Fruit fly (Drosophila melanogaster) whole organism, embryonic: ENCODE results near the gene Psf3.

Experiments
- Ada2b ChIP-seq: fragments of 200-800 bp; sonication (Bioruptor generic); IDR thresholded peaks from 2 replicates; pipeline ENCODE4 v1.3.6; 2022; ENCODE audit warnings: missing biosample characterization, missing genetic modification characterization
- Antp ChIP-seq: fragments of 200-800 bp; sonication (Bioruptor generic); optimal IDR thresholded peaks from 3 replicates; lab custom pipeline; 2016; ENCODE audit warnings: missing biosample characterization, missing genetic modification characterization
- CG1024 ChIP-seq: fragments of 200-800 bp; sonication (Bioruptor generic); IDR thresholded peaks from 2 replicates; pipeline ENCODE4 v1.3.6; 2022; ENCODE audit warnings: missing biosample characterization, missing genetic modification characterization
- CG11695 ChIP-seq: fragments of 200-800 bp; sonication (Bioruptor generic); IDR thresholded peaks from 3 replicates; pipeline ENCODE4 v1.3.6; 2022; ENCODE audit warnings: missing biosample characterization, missing genetic modification characterization
- CG13296 ChIP-seq: fragments of 200-800 bp; sonication (Bioruptor generic); optimal IDR thresholded peaks from 3 replicates; lab custom pipeline; 2018; ENCODE audit warnings: missing biosample characterization, mild to moderate bottlenecking, missing genetic modification characterization
- CG13624 ChIP-seq: fragments of 200-800 bp; sonication (Bioruptor generic); optimal IDR thresholded peaks from 2 replicates; lab custom pipeline; 2016; ENCODE audit warnings: missing biosample characterization, missing genetic modification characterization
- CG15601 ChIP-seq: fragments of 200-800 bp; sonication (Bioruptor generic); optimal IDR thresholded peaks from 3 replicates; lab custom pipeline; 2019; ENCODE audit warnings: missing biosample characterization, mild to moderate bottlenecking, missing genetic modification characterization, moderate library complexity
- CG17385 ChIP-seq: fragments of 200-800 bp; sonication (Bioruptor generic); optimal IDR thresholded peaks from 3 replicates; lab custom pipeline; 2018; ENCODE audit warnings: missing biosample characterization, mild to moderate bottlenecking, missing genetic modification characterization
- CG2120 ChIP-seq: fragments of 200-800 bp; sonication (Bioruptor generic); optimal IDR thresholded peaks from 3 replicates; lab custom pipeline; 2016; ENCODE audit warnings: missing biosample characterization, missing genetic modification characterization
- CG34224 ChIP-seq: fragments of 200-800 bp; sonication (Bioruptor generic); IDR thresholded peaks from 3 replicates; pipeline ENCODE4 v1.3.6; 2022; ENCODE audit warnings: missing biosample characterization, missing genetic modification characterization; ENCODE audit not compliant: partially characterized antibody
- CG34422 ChIP-seq: fragments of 200-800 bp; sonication (Bioruptor generic); IDR thresholded peaks from 3 replicates; pipeline ENCODE4 v1.3.6; 2022; ENCODE audit warnings: missing biosample characterization, missing genetic modification characterization
- CG3847 ChIP-seq: fragments of 200-800 bp; sonication (Bioruptor generic); IDR thresholded peaks from 2 replicates; pipeline ENCODE4 v1.3.6; 2022; ENCODE audit warnings: missing biosample characterization, missing genetic modification characterization
- CG6254 ChIP-seq: fragments of 200-800 bp; sonication (Bioruptor generic); optimal IDR thresholded peaks from 3 replicates; lab custom pipeline; 2017; ENCODE audit warnings: mild to moderate bottlenecking, missing biosample characterization, missing genetic modification reagents, missing genetic modification characterization
- CG6813 ChIP-seq: fragments of 200-800 bp; sonication (Bioruptor generic); optimal IDR thresholded peaks from 2 replicates; lab custom pipeline; 2017; ENCODE audit warnings: missing biosample characterization, missing genetic modification characterization, mild to moderate bottlenecking, moderate library complexity, missing genetic modification reagents
- CG9797 ChIP-seq: fragments of 200-800 bp; sonication (Bioruptor generic); optimal IDR thresholded peaks from 3 replicates; lab custom pipeline; 2018; ENCODE audit warnings: missing biosample characterization, mild to moderate bottlenecking, missing genetic modification characterization
- CG9817 ChIP-seq: fragments of 200-800 bp; sonication (Bioruptor generic); optimal IDR thresholded peaks from 2 replicates; lab custom pipeline; 2018; ENCODE audit warnings: missing biosample characterization, mild to moderate bottlenecking, missing genetic modification characterization, moderate library complexity
- CHES-1-like ChIP-seq: fragments of 200-800 bp; sonication (Bioruptor generic); optimal IDR thresholded peaks from 2 replicates; lab custom pipeline; 2016; ENCODE audit warnings: missing biosample characterization, missing genetic modification characterization
- Dad ChIP-seq: fragments of 200-800 bp; sonication (Bioruptor generic); optimal IDR thresholded peaks from 3 replicates; lab custom pipeline; 2016; ENCODE audit warnings: missing biosample characterization, missing genetic modification characterization
- Dbx ChIP-seq: fragments of 200-800 bp; sonication (Bioruptor generic); IDR thresholded peaks from 3 replicates; pipeline ENCODE4 v1.3.6; 2022; ENCODE audit warnings: missing biosample characterization, missing genetic modification characterization
- E2f2 ChIP-seq: fragments of 200-800 bp; sonication (Bioruptor generic); IDR thresholded peaks from 2 replicates; pipeline ENCODE4 v1.3.6; 2022; ENCODE audit warnings: missing biosample characterization, missing genetic modification characterization
- ERR ChIP-seq: fragments of 200-800 bp; sonication (Bioruptor generic); optimal IDR thresholded peaks from 2 replicates; lab custom pipeline; 2016; ENCODE audit warnings: missing biosample characterization, missing genetic modification characterization
- Ets65A ChIP-seq: fragments of 200-800 bp; sonication (Bioruptor generic); peaks from one replicate; lab custom pipeline; 2016; ENCODE audit warnings: missing biosample characterization, missing genetic modification characterization
- HHEX ChIP-seq: fragments of 200-800 bp; sonication (Bioruptor generic); optimal IDR thresholded peaks from 3 replicates; lab custom pipeline; 2017; ENCODE audit warnings: missing biosample characterization, mild to moderate bottlenecking, missing genetic modification characterization, missing genetic modification reagents
- HLH4C ChIP-seq: fragments of 200-800 bp; sonication (Bioruptor generic); IDR thresholded peaks from 3 replicates; pipeline ENCODE4 v1.3.6; 2022; ENCODE audit warnings: missing biosample characterization, missing genetic modification characterization; ENCODE audit not compliant: partially characterized antibody
- HLHmδ ChIP-seq: fragments of 200-800 bp; sonication (Bioruptor generic); optimal IDR thresholded peaks from 2 replicates; lab custom pipeline; 2018; ENCODE audit warnings: missing biosample characterization, mild to moderate bottlenecking, missing genetic modification characterization, moderate library complexity
- Hey ChIP-seq: fragments of 200-800 bp; sonication (Bioruptor generic); optimal IDR thresholded peaks from 3 replicates; lab custom pipeline; 2018; ENCODE audit warnings: missing biosample characterization, mild to moderate bottlenecking, missing genetic modification characterization
- Hr51 ChIP-seq, 2 experiments: fragments of 200-800 bp; sonication (Bioruptor generic); optimal IDR thresholded peaks; 2 replicates in 1 of 2; 3 replicates in 1 of 2; lab custom pipeline; 2016 to 2018; ENCODE audit warnings: missing biosample characterization in 2 of 2, missing genetic modification characterization in 2 of 2, mild to moderate bottlenecking in 1 of 2, moderate library complexity in 1 of 2
- MBD-R2 ChIP-seq: fragments of 200-800 bp; sonication (Bioruptor generic); IDR thresholded peaks from 2 replicates; pipeline ENCODE4 v1.3.6; 2022; ENCODE audit warnings: missing biosample characterization, missing genetic modification characterization
- Opbp ChIP-seq: fragments of 200-800 bp; sonication (Bioruptor generic); IDR thresholded peaks from 3 replicates; pipeline ENCODE4 v1.3.6; 2022; ENCODE audit warnings: missing biosample characterization, missing genetic modification characterization; ENCODE audit not compliant: partially characterized antibody
- Rfx ChIP-seq: fragments of 200-800 bp; sonication (Bioruptor generic); IDR thresholded peaks from 2 replicates; pipeline ENCODE4 v1.3.6; 2022; ENCODE audit warnings: missing biosample characterization, missing genetic modification characterization
- Sry-δ ChIP-seq: fragments of 200-800 bp; sonication (Bioruptor generic); optimal IDR thresholded peaks from 2 replicates; lab custom pipeline; 2016; ENCODE audit warnings: missing biosample characterization, missing genetic modification characterization
- ac ChIP-seq: fragments of 200-800 bp; sonication (Bioruptor generic); optimal IDR thresholded peaks from 3 replicates; lab custom pipeline; 2017; ENCODE audit warnings: missing biosample characterization, mild to moderate bottlenecking, missing genetic modification characterization
- amos ChIP-seq: fragments of 200-800 bp; sonication (Bioruptor generic); IDR thresholded peaks from 2 replicates; pipeline ENCODE4 v1.3.6; 2022; ENCODE audit warnings: missing biosample characterization, missing genetic modification characterization; ENCODE audit not compliant: partially characterized antibody
- aop ChIP-seq: fragments of 200-800 bp; sonication (Bioruptor generic); IDR thresholded peaks from 2 replicates; pipeline ENCODE4 v1.3.6; 2022; ENCODE audit warnings: missing biosample characterization, missing genetic modification characterization
- ato ChIP-seq: fragments of 200-800 bp; sonication (Bioruptor generic); IDR thresholded peaks from 2 replicates; pipeline ENCODE4 v1.3.6; 2022; ENCODE audit warnings: missing biosample characterization, missing genetic modification characterization; ENCODE audit not compliant: partially characterized antibody
- crp ChIP-seq, 2 experiments: fragments of 200-800 bp; sonication (Bioruptor generic); optimal IDR thresholded peaks; 2 replicates in 1 of 2; 3 replicates in 1 of 2; lab custom pipeline; 2017; ENCODE audit warnings: missing biosample characterization in 2 of 2, missing genetic modification characterization in 2 of 2, mild to moderate bottlenecking in 1 of 2, moderate library complexity in 1 of 2
- esg ChIP-seq: fragments of 200-800 bp; sonication (Bioruptor generic); conservative IDR thresholded peaks from 2 replicates; pipeline ENCODE4 v1.3.6; 2022; ENCODE audit warnings: missing biosample characterization, missing genetic modification characterization
- lbe ChIP-seq: fragments of 200-800 bp; sonication (Bioruptor generic); optimal IDR thresholded peaks from 2 replicates; lab custom pipeline; 2016; ENCODE audit warnings: missing biosample characterization, mild to moderate bottlenecking, missing genetic modification characterization
- lmd ChIP-seq: fragments of 200-800 bp; sonication (Bioruptor generic); IDR thresholded peaks from 2 replicates; pipeline ENCODE4 v1.3.6; 2022; ENCODE audit warnings: missing biosample characterization, missing genetic modification characterization
- mld ChIP-seq: fragments of 200-800 bp; sonication (Bioruptor generic); IDR thresholded peaks from 3 replicates; pipeline ENCODE4 v1.3.6; 2022; ENCODE audit warnings: missing biosample characterization, missing genetic modification characterization; ENCODE audit not compliant: partially characterized antibody
- odd ChIP-seq: fragments of 200-800 bp; sonication (Bioruptor generic); optimal IDR thresholded peaks from 2 replicates; lab custom pipeline; 2017; ENCODE audit warnings: missing biosample characterization, mild to moderate bottlenecking, missing genetic modification characterization
- phol ChIP-seq: fragments of 200-800 bp; sonication (Bioruptor generic); optimal IDR thresholded peaks from 3 replicates; lab custom pipeline; 2018; ENCODE audit warnings: missing biosample characterization, mild to moderate bottlenecking, missing genetic modification characterization, moderate library complexity
- row ChIP-seq: fragments of 200-800 bp; sonication (Bioruptor generic); IDR thresholded peaks from 3 replicates; pipeline ENCODE4 v1.3.6; 2022; ENCODE audit warnings: missing biosample characterization, missing genetic modification characterization
- sens ChIP-seq: fragments of 200-800 bp; sonication (Bioruptor generic); peaks from one replicate; lab custom pipeline; 2016; ENCODE audit warnings: missing biosample characterization, missing genetic modification characterization
- sens-2 ChIP-seq: fragments of 200-800 bp; sonication (Bioruptor generic); IDR thresholded peaks from 2 replicates; pipeline ENCODE4 v1.3.6; 2022; ENCODE audit warnings: missing biosample characterization, missing genetic modification characterization
- seq ChIP-seq: fragments of 200-800 bp; sonication (Bioruptor generic); IDR thresholded peaks from 2 replicates; pipeline ENCODE4 v1.3.6; 2022; ENCODE audit warnings: missing biosample characterization, missing genetic modification characterization
- sob ChIP-seq: fragments of 200-800 bp; sonication (Bioruptor generic); IDR thresholded peaks from 2 replicates; pipeline ENCODE4 v1.3.6; 2022; ENCODE audit warnings: missing biosample characterization, missing genetic modification characterization
- sqz ChIP-seq: fragments of 200-800 bp; sonication (Bioruptor generic); optimal IDR thresholded peaks from 3 replicates; lab custom pipeline; 2018; ENCODE audit warnings: missing biosample characterization, mild to moderate bottlenecking, missing genetic modification characterization
- tll ChIP-seq, 2 experiments: fragments of 200-800 bp in 1 of 2; fragments of >200 bp in 1 of 2; sonication (Bioruptor generic) in 1 of 2; optimal IDR thresholded peaks; 2 replicates each; lab custom pipeline; 2017 to 2019; ENCODE audit warnings: missing biosample characterization in 2 of 2, missing genetic modification characterization in 2 of 2, mild to moderate bottlenecking in 1 of 2, moderate library complexity in 1 of 2
- zfh2 ChIP-seq: fragments of 200-800 bp; sonication (Bioruptor generic); optimal IDR thresholded peaks from 2 replicates; lab custom pipeline; 2016; ENCODE audit warnings: missing biosample characterization, missing genetic modification characterization

Gene Psf3

dm6 chrX:10385757-10386156 is at the start of gene Psf3, which contains the start of gene flw:
Gene Psf3 (minus strand): TSS chrX:10385861.
Gene flw (plus strand): TSS chrX:10385960.
- TF ChIP-seq seq (GFP tag; lab: Robert Waterston, UW) (0 out of 2 replicates have a peak, but pooled peaks have one; percentile 16), CG13296 (peak; percentile 9), Ada2b (GFP tag; lab: Robert Waterston, UW) (no peak), CG17385 (no peak), mld (peak; percentile 27; the same call in 1 of the 3 replicates), Dbx (GFP tag; lab: Robert Waterston, UW) (peak; percentile 59; the same call in 1 of the 3 replicates), Antp (GFP tag; lab: Kevin White, UChicago) (peak; percentile 4), CG6813 (peak; percentile 22), HLH4C (GFP tag; lab: Robert Waterston, UW) (peak; percentile 61), Ets65A (peak; percentile 89), HHEX (no peak), MBD-R2 (peak; percentile 64), CG34422 (GFP tag; lab: Robert Waterston, UW) (no peak), sens (GFP tag; lab: Kevin White, UChicago) (peak; percentile 84), esg (GFP tag; lab: Robert Waterston, UW) (no peak), CG3847 (GFP tag; lab: Robert Waterston, UW) (peak; percentile 70), Dad (no peak), CG2120 (peak; percentile 41), CG11695 (no peak), CG9817 (tag; lab: Kevin White, UChicago) (no peak), E2f2 (peak; percentile 55), CG9797 (GFP tag; lab: Kevin White, UChicago) (peak; percentile 59), CHES-1-like (no peak), sob (peak; percentile 48; the same call in 1 of the 2 replicates), CG1024 (GFP tag; lab: Robert Waterston, UW) (no peak), zfh2 (GFP tag; lab: Kevin White, UChicago) (peak; percentile 32), Sry-δ (GFP tag; lab: Kevin White, UChicago) (peak; percentile 76), tll (GFP tag; optimal IDR thresholded peaks at IDR 0.05; lab: Kevin White, UChicago) (no peak), sqz (GFP tag; lab: Kevin White, UChicago) (peak; percentile 43), lbe (GFP tag; lab: Kevin White, UChicago) (peak; percentile 5), row (GFP tag; lab: Robert Waterston, UW) (peak; percentile 50; the same call in 2 of the 3 replicates), Rfx (GFP tag; lab: Robert Waterston, UW) (peak; percentile 61), lmd (peak; percentile 30; the same call in 1 of the 2 replicates), HLHmδ (GFP tag; lab: Kevin White, UChicago) (no peak), odd (GFP tag; lab: Kevin White, UChicago) (peak; percentile 14), phol (peak; percentile 29), CG6254 (GFP tag; lab: Kevin White, UChicago) (no peak), aop (GFP tag; lab: Robert Waterston, UW) (no peak), ac (no peak), CG13624 (GFP tag; lab: Kevin White, UChicago) (peak; percentile 12), Hr51 (GFP tag; optimal IDR thresholded peaks at IDR 0.05; lab: Kevin White, UChicago) (peak in 1 of 2 experiments; percentile 3), Opbp (GFP tag; lab: Robert Waterston, UW) (peak; percentile 72; the same call in 2 of the 3 replicates), ERR (GFP tag; lab: Kevin White, UChicago) (peak; percentile 11), ato (peak; percentile 78), CG15601 (no peak), sens-2 (GFP tag; lab: Robert Waterston, UW) (no peak), CG34224 (GFP tag; lab: Robert Waterston, UW) (peak; percentile 56; the same call in 2 of the 3 replicates), crp (GFP tag; optimal IDR thresholded peaks at IDR 0.05; lab: Kevin White, UChicago) (peak in 1 of 2 experiments; percentile 57), amos (peak; percentile 83), Hey (no peak)
